Worm (Caenorhabditis elegans) whole organism, L2 larva: ENCODE results near the gene srg-8.

Source experiments
- aly-2 ChIP-seq: fragments of 150-350 bp; optimal IDR thresholded peaks from 2 replicates; lab custom pipeline; 2014; ENCODE audit warnings: missing biosample characterization, missing genetic modification characterization
- ama-1 ChIP-seq: fragments of 150-350 bp; optimal IDR thresholded peaks from 2 replicates; lab custom pipeline; 2018; ENCODE audit warnings: inconsistent platforms
- elt-3 ChIP-seq: sonication (generic microtip); optimal IDR thresholded peaks from 2 replicates; lab custom pipeline; 2017; ENCODE audit warnings: missing biosample characterization, missing genetic modification characterization
- nhr-237 ChIP-seq: fragments of 150-350 bp; optimal IDR thresholded peaks from 2 replicates; lab custom pipeline; 2014; ENCODE audit warnings: missing biosample characterization, missing genetic modification characterization
- nhr-25 ChIP-seq: fragments of 150-350 bp; sonication (generic microtip); optimal IDR thresholded peaks from 3 replicates; lab custom pipeline; 2014; ENCODE audit warnings: missing biosample characterization, missing genetic modification characterization
- nhr-77 ChIP-seq: fragments of 150-350 bp; optimal IDR thresholded peaks from 2 replicates; lab custom pipeline; 2014; ENCODE audit warnings: missing biosample characterization, missing genetic modification characterization
- sma-9 ChIP-seq, 2 experiments: fragments of 150-350 bp in 1 of 2; sonication (generic microtip) in 1 of 2; optimal IDR thresholded peaks; 2 replicates each; lab custom pipeline; 2014 to 2016; ENCODE audit warnings: missing genetic modification characterization in 2 of 2, mild to moderate bottlenecking in 1 of 2, missing biosample characterization in 1 of 2, missing compliant biosample characterization in 1 of 2, missing genetic modification reagents in 1 of 2, moderate library complexity in 1 of 2

DNA sequence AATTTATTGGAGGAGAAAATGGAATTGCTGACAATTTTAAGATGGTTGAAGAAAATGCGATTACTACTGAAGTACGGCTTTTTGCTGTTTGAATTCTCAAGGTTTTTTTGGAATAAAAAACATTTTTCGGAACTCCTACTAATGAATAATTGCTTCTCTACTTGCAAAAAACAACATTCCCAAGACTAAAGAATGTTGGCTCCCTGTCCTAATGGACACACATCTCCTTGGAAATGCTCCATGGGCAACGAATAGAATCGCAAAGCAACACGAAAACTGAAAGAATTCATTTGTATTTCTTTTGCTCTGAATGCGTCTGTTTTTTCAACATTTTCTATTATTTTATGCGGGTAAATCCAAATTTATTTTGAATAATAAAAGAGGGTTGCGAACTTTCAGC, 18.2 kb upstream of the srg-8 start, which contains the start of gene C18F10.2:
- TF ChIP-seq nhr-77 (tag; lab: Kevin White, UChicago) = no peak
- no peak for TF ChIP-seq nhr-25
- TF ChIP-seq sma-9 (GFP tag; optimal IDR thresholded peaks at IDR 0.05; lab: Kevin White, UChicago) = no peak
- no peak for TF ChIP-seq sma-9 (tag; optimal IDR thresholded peaks at IDR 0.05; lab: Kevin White, UChicago)
- TF ChIP-seq nhr-237 (tag; lab: Kevin White, UChicago) = no peak
- TF ChIP-seq ama-1 (lab: Kevin White, UChicago) = no peak
- no peak for TF ChIP-seq aly-2 (tag; lab: Kevin White, UChicago)
- TF ChIP-seq elt-3 (tag; lab: Kevin White, UChicago) = no peak
